Worm (Caenorhabditis elegans) whole organism, L2 larva: ENCODE data around the gene T09F3.4.
"Not testable (repeated sequence)": the region's sequence is repeated elsewhere in the genome, so short reads cannot be mapped to it uniquely, and the experiment has no call there.

ENCODE experiments used
- F13H6.1 ChIP-seq: sonication (generic microtip); optimal IDR thresholded peaks from 2 replicates; lab custom pipeline; 2016; ENCODE audit warnings: missing genetic modification characterization, missing compliant biosample characterization
- R02D3.7 ChIP-seq: fragments of 150-350 bp; optimal IDR thresholded peaks from 2 replicates; lab custom pipeline; 2014; ENCODE audit warnings: missing biosample characterization, missing genetic modification characterization
- Y55F3AM.14 ChIP-seq: fragments of 200-800 bp; sonication (Bioruptor generic); optimal IDR thresholded peaks from 2 replicates; lab custom pipeline; 2018; ENCODE audit warnings: mild to moderate bottlenecking, missing genetic modification characterization, missing compliant biosample characterization
- alr-1 ChIP-seq: fragments of 150-350 bp; optimal IDR thresholded peaks from 2 replicates; lab custom pipeline; 2014; ENCODE audit warnings: missing biosample characterization, missing genetic modification characterization
- ama-1 ChIP-seq: fragments of 150-350 bp; optimal IDR thresholded peaks from 2 replicates; lab custom pipeline; 2018; ENCODE audit warnings: inconsistent platforms
- blmp-1 ChIP-seq: sonication (generic microtip); optimal IDR thresholded peaks from 2 replicates; lab custom pipeline; 2017; ENCODE audit warnings: missing genetic modification characterization, mild to moderate bottlenecking, missing compliant biosample characterization, antibody characterized with exemption, moderate library complexity; ENCODE audit not compliant: insufficient read depth
- ceh-16 ChIP-seq: fragments of 150-350 bp; optimal IDR thresholded peaks from 2 replicates; lab custom pipeline; 2014; ENCODE audit warnings: missing biosample characterization, missing genetic modification characterization
- ceh-82 ChIP-seq: fragments of 150-350 bp; optimal IDR thresholded peaks from 2 replicates; lab custom pipeline; 2014; ENCODE audit warnings: missing biosample characterization, missing genetic modification characterization
- crh-2 ChIP-seq: sonication (generic microtip); optimal IDR thresholded peaks from 2 replicates; lab custom pipeline; 2017; ENCODE audit warnings: missing biosample characterization, missing genetic modification characterization
- dmd-4 ChIP-seq: sonication (generic microtip); optimal IDR thresholded peaks from 2 replicates; lab custom pipeline; 2017; ENCODE audit warnings: missing biosample characterization, missing genetic modification characterization
- egl-27 ChIP-seq: sonication (generic microtip); optimal IDR thresholded peaks from 3 replicates; lab custom pipeline; 2017; ENCODE audit warnings: missing biosample characterization, missing genetic modification reagents, missing genetic modification characterization
- elt-1 ChIP-seq: fragments of 150-350 bp; optimal IDR thresholded peaks from 2 replicates; lab custom pipeline; 2014; ENCODE audit warnings: missing biosample characterization, missing genetic modification characterization
- elt-3 ChIP-seq: sonication (generic microtip); optimal IDR thresholded peaks from 2 replicates; lab custom pipeline; 2017; ENCODE audit warnings: missing biosample characterization, missing genetic modification characterization
- fos-1 ChIP-seq: fragments of 150-350 bp; optimal IDR thresholded peaks from 2 replicates; lab custom pipeline; 2014; ENCODE audit warnings: missing biosample characterization, missing genetic modification characterization
- gmeb-1 ChIP-seq: fragments of 150-350 bp; optimal IDR thresholded peaks from 2 replicates; lab custom pipeline; 2014; ENCODE audit warnings: missing biosample characterization, missing genetic modification characterization
- lin-39 ChIP-seq: fragments of 150-350 bp; optimal IDR thresholded peaks from 2 replicates; lab custom pipeline; 2014; ENCODE audit warnings: missing biosample characterization, missing genetic modification reagents, missing genetic modification characterization
- mdl-1 ChIP-seq, 2 experiments: fragments of 150-350 bp in 1 of 2; sonication (generic microtip) in 1 of 2; optimal IDR thresholded peaks; 2 replicates each; lab custom pipeline; 2017; ENCODE audit warnings: missing biosample characterization in 2 of 2, missing genetic modification characterization in 2 of 2
- nhr-10 ChIP-seq: sonication (generic microtip); optimal IDR thresholded peaks from 2 replicates; lab custom pipeline; 2017; ENCODE audit warnings: missing biosample characterization, missing genetic modification characterization
- nhr-11 ChIP-seq: fragments of 150-350 bp; optimal IDR thresholded peaks from 2 replicates; lab custom pipeline; 2014; ENCODE audit warnings: missing biosample characterization, missing genetic modification characterization
- nhr-12 ChIP-seq: fragments of 150-350 bp; optimal IDR thresholded peaks from 2 replicates; lab custom pipeline; 2014; ENCODE audit warnings: missing biosample characterization, missing genetic modification characterization
- nhr-129 ChIP-seq: fragments of 150-350 bp; optimal IDR thresholded peaks from 2 replicates; lab custom pipeline; 2014; ENCODE audit warnings: missing biosample characterization, missing genetic modification characterization
- nhr-21 ChIP-seq: fragments of 150-350 bp; optimal IDR thresholded peaks from 2 replicates; lab custom pipeline; 2014; ENCODE audit warnings: missing biosample characterization, missing genetic modification characterization
- nhr-23 ChIP-seq: fragments of 150-350 bp; optimal IDR thresholded peaks from 2 replicates; lab custom pipeline; 2014; ENCODE audit warnings: missing biosample characterization, missing genetic modification reagents, missing genetic modification characterization
- nhr-237 ChIP-seq: fragments of 150-350 bp; optimal IDR thresholded peaks from 2 replicates; lab custom pipeline; 2014; ENCODE audit warnings: missing biosample characterization, missing genetic modification characterization
- nhr-25 ChIP-seq: fragments of 150-350 bp; sonication (generic microtip); optimal IDR thresholded peaks from 3 replicates; lab custom pipeline; 2014; ENCODE audit warnings: missing biosample characterization, missing genetic modification characterization
- nhr-6 ChIP-seq: fragments of 150-350 bp; optimal IDR thresholded peaks from 2 replicates; lab custom pipeline; 2014; ENCODE audit warnings: missing biosample characterization, missing genetic modification characterization
- nhr-77 ChIP-seq: fragments of 150-350 bp; optimal IDR thresholded peaks from 2 replicates; lab custom pipeline; 2014; ENCODE audit warnings: missing biosample characterization, missing genetic modification characterization
- peb-1 ChIP-seq: fragments of 150-350 bp; optimal IDR thresholded peaks from 2 replicates; lab custom pipeline; 2014; ENCODE audit warnings: missing biosample characterization, missing genetic modification characterization
- sem-4 ChIP-seq: fragments of 150-350 bp; optimal IDR thresholded peaks from 2 replicates; lab custom pipeline; 2014; ENCODE audit warnings: missing biosample characterization, missing genetic modification reagents, missing genetic modification characterization
- sma-3 ChIP-seq: sonication (generic microtip); optimal IDR thresholded peaks from 2 replicates; lab custom pipeline; 2016; ENCODE audit warnings: missing genetic modification reagents, missing genetic modification characterization, missing compliant biosample characterization
- sma-9 ChIP-seq, 2 experiments: fragments of 150-350 bp in 1 of 2; sonication (generic microtip) in 1 of 2; optimal IDR thresholded peaks; 2 replicates each; lab custom pipeline; 2014 to 2016; ENCODE audit warnings: missing genetic modification characterization in 2 of 2, mild to moderate bottlenecking in 1 of 2, missing biosample characterization in 1 of 2, missing compliant biosample characterization in 1 of 2, missing genetic modification reagents in 1 of 2, moderate library complexity in 1 of 2
- snpc-4 ChIP-seq: fragments of 150-350 bp; optimal IDR thresholded peaks from 2 replicates; lab custom pipeline; 2014; ENCODE audit warnings: missing biosample characterization, missing genetic modification characterization
- unc-39 ChIP-seq: fragments of 150-350 bp; optimal IDR thresholded peaks from 2 replicates; lab custom pipeline; 2014; ENCODE audit warnings: missing biosample characterization, missing genetic modification characterization
- unc-62 ChIP-seq: fragments of 150-350 bp; optimal IDR thresholded peaks from 2 replicates; lab custom pipeline; 2014; ENCODE audit warnings: missing biosample characterization, missing genetic modification reagents, missing genetic modification characterization
- zag-1 ChIP-seq: fragments of 150-350 bp; optimal IDR thresholded peaks from 2 replicates; lab custom pipeline; 2014; ENCODE audit warnings: missing biosample characterization, missing genetic modification characterization
- ztf-4 ChIP-seq: fragments of 150-350 bp; optimal IDR thresholded peaks from 2 replicates; lab custom pipeline; 2014; ENCODE audit warnings: missing biosample characterization, missing genetic modification characterization

The T09F3.4 gene

ce11 chrII:10435836-10436235, 40.3 kb downstream of the T09F3.4 start, which contains the start of gene cut-4:
cut-4 (plus strand) TSS chrII:10436136.
- TF ChIP-seq nhr-25 (tag; lab: Kevin White, UChicago) (no peak), unc-62 (GFP tag; lab: Kevin White, UChicago) (no peak), sem-4 (tag; lab: Kevin White, UChicago) (no peak), F13H6.1 (tag; lab: Kevin White, UChicago) (no peak), peb-1 (tag; lab: Kevin White, UChicago) (no peak), blmp-1 (tag; lab: Kevin White, UChicago) (no peak), nhr-6 (no peak), nhr-129 (tag; lab: Kevin White, UChicago) (no peak), Y55F3AM.14 (GFP tag; lab: Kevin White, UChicago) (no peak), zag-1 (no peak), nhr-237 (tag; lab: Kevin White, UChicago) (no peak), sma-9 (GFP tag; optimal IDR thresholded peaks at IDR 0.05; lab: Kevin White, UChicago) (no peak), sma-9 (tag; optimal IDR thresholded peaks at IDR 0.05; lab: Kevin White, UChicago) (no peak), dmd-4 (tag; lab: Kevin White, UChicago) (no peak), nhr-10 (tag; lab: Kevin White, UChicago) (no peak), ceh-82 (tag; lab: Kevin White, UChicago) (no peak), nhr-11 (tag; lab: Kevin White, UChicago) (no peak), ama-1 (no peak), elt-3 (tag; lab: Kevin White, UChicago) (no peak), gmeb-1 (tag; lab: Kevin White, UChicago) (no peak), nhr-77 (tag; lab: Kevin White, UChicago) (no peak)

DNA sequence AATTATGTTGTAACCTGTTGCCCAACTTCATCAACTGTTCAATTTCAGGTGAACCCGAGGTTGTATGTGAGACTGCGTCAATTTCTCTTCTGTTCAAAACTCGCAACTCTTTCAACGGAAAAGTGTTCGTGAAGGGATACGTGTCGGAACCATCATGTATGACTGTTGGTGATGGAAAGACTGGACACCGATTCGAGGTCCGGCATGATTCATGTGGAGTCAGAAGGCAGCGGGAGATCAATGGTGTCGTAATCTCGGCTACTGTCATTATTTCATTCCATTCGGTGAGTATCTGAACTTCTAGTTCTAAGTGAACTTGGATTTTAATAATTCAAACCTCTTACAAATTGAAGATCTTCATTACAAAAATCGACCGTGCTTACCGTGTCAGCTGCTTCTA, 42.3 kb downstream of the T09F3.4 start:
- TF ChIP-seq ceh-16 (tag; lab: Kevin White, UChicago) (no peak), crh-2 (tag; lab: Kevin White, UChicago) (no peak), unc-62 (GFP tag; lab: Kevin White, UChicago) (no peak), lin-39 (tag; lab: Kevin White, UChicago) (no peak)
- TF ChIP-seq, all 48 proteins: peak for 0

ce11 chrII:10439976-10440375, 44.5 kb downstream of the T09F3.4 start, which contains the start of gene E04D5.4:
E04D5.4 (plus strand) TSS chrII:10440276.
- no peak for TF ChIP-seq Y55F3AM.14 (GFP tag; lab: Kevin White, UChicago)
- TF ChIP-seq ztf-4 (tag; lab: Kevin White, UChicago), result no peak
- TF ChIP-seq dmd-4 (tag; lab: Kevin White, UChicago), result no peak
- no peak for TF ChIP-seq nhr-10 (tag; lab: Kevin White, UChicago)
- TF ChIP-seq snpc-4 (tag; lab: Kevin White, UChicago), result no peak
- TF ChIP-seq lin-39 (tag; lab: Kevin White, UChicago), result no peak
- TF ChIP-seq sem-4 (tag; lab: Kevin White, UChicago), result no peak
- TF ChIP-seq sma-3, result no peak
- TF ChIP-seq egl-27 (tag; lab: Kevin White, UChicago), result no peak
- TF ChIP-seq elt-3 (tag; lab: Kevin White, UChicago), result no peak
- TF ChIP-seq alr-1 (tag; lab: Kevin White, UChicago), result no peak
- TF ChIP-seq fos-1, result no peak
- no peak for TF ChIP-seq nhr-21 (tag; lab: Kevin White, UChicago)
- TF ChIP-seq nhr-12 (tag; lab: Kevin White, UChicago), result no peak
- no peak for TF ChIP-seq R02D3.7
- no peak for TF ChIP-seq unc-39
- TF ChIP-seq elt-1 (tag; lab: Kevin White, UChicago), result no peak
- TF ChIP-seq mdl-1 (tag; optimal IDR thresholded peaks at IDR 0.05; lab: Kevin White, UChicago), result no peak
- TF ChIP-seq ceh-16 (tag; lab: Kevin White, UChicago), result no peak

DNA sequence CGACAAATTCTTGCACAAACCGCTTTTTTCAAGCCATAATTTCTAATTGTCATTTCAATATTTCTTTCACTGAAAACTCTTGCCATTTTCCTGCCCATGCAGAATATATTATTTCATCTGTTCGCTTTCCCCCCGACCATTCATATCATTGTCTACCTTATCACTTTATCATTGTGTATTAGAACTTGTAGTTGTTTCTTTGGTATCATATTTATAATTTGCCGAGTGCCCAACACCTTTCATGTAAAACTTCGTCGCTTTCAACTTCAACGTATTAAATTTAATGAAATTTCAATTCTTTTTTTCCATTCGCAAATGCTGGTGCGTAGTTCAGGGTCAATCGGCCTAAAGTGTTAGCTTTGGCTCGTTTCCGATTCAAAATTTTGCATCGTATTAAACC, 47.3 kb downstream of the T09F3.4 start, which contains the start of gene ZK673.1:
ZK673.1 (plus strand) TSS at position 301 of the 400 bp plus-strand sequence.
- not testable (repeated sequence) for TF ChIP-seq nhr-23, gmeb-1, peb-1 (tag; lab: Kevin White, UChicago)
